Worm (Caenorhabditis elegans): Measurements from ENCODE around the gene ckc-1.

DNA sequence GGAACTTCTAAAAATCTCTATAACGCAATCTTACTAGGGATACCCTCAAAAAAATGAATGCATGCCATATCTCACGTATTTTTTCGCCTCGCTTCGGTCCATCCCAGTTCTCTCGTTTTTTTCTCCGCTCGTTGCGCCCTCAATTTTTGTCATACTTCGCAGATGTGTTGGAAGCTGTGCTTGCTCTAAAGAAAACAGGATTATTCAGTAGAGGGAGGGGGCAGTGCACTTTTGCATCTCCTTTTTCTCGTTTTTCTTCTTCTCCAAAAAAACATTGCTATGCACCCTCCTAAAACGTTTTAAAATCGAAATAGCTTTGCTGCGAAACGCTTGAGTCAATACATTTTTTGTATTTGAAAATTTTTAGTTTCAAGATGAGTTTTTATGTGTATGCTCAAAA lies 40.9 kb upstream of the ckc-1 start:
- no peak for TF ChIP-seq mdl-1 (tag; optimal IDR thresholded peaks at IDR 0.05)
- no peak for TF ChIP-seq nhr-6 (tag; optimal IDR thresholded peaks at IDR 0.05)
- TF ChIP-seq skn-1 (tag; optimal IDR thresholded peaks at IDR 0.05): no peak
- no peak for TF ChIP-seq lin-39 (tag; optimal IDR thresholded peaks at IDR 0.05)
